Worm (Caenorhabditis elegans) whole organism, L4 larva: ENCODE data around the gene srt-28.

Experiments used
- F37D6.2 ChIP-seq: sonication (generic microtip); optimal IDR thresholded peaks from 2 replicates; lab custom pipeline; 2016; ENCODE audit warnings: mild to moderate bottlenecking, missing genetic modification characterization, missing compliant biosample characterization
- Y75B8A.6 ChIP-seq: fragments of 200-800 bp; sonication (Bioruptor generic); IDR thresholded peaks from 2 replicates; pipeline ENCODE4 v1.3.6; 2022; ENCODE audit warnings: missing genetic modification reagents, missing genetic modification characterization, missing compliant biosample characterization
- aly-2 ChIP-seq: sonication (generic microtip); optimal IDR thresholded peaks from 2 replicates; lab custom pipeline; 2018; ENCODE audit warnings: missing biosample characterization, missing genetic modification characterization
- ama-1 ChIP-seq: fragments of 150-350 bp; optimal IDR thresholded peaks from 2 replicates; lab custom pipeline; 2014; ENCODE audit warnings: inconsistent platforms, mixed read lengths
- daf-19 ChIP-seq: fragments of 200-800 bp; sonication (Bioruptor generic); conservative IDR thresholded peaks from 2 replicates; pipeline ENCODE4 v1.3.6; 2022; ENCODE audit warnings: missing genetic modification characterization, missing compliant biosample characterization
- dmd-8 ChIP-seq: fragments of 200-800 bp; sonication (Bioruptor generic); IDR thresholded peaks from 2 replicates; pipeline ENCODE4 v1.3.6; 2022; ENCODE audit warnings: missing genetic modification characterization, missing compliant biosample characterization
- dve-1 ChIP-seq: sonication (generic microtip); optimal IDR thresholded peaks from 2 replicates; lab custom pipeline; 2017; ENCODE audit warnings: antibody characterized with exemption, mild to moderate bottlenecking, missing genetic modification characterization, missing compliant biosample characterization; ENCODE audit not compliant: insufficient read depth
- hlh-30 ChIP-seq: sonication (generic microtip); optimal IDR thresholded peaks from 2 replicates; lab custom pipeline; 2017; ENCODE audit warnings: antibody characterized with exemption, mild to moderate bottlenecking, missing genetic modification characterization, missing compliant biosample characterization; ENCODE audit not compliant: insufficient read depth
- hmg-1.1 ChIP-seq: fragments of 200-800 bp; sonication (Bioruptor generic); IDR thresholded peaks from 2 replicates; pipeline ENCODE4 v1.3.6; 2022; ENCODE audit warnings: missing genetic modification reagents, missing genetic modification characterization, missing compliant biosample characterization
- lir-3 ChIP-seq: sonication (generic microtip); optimal IDR thresholded peaks from 2 replicates; lab custom pipeline; 2016; ENCODE audit warnings: mild to moderate bottlenecking, missing genetic modification characterization, missing compliant biosample characterization
- nhr-111 ChIP-seq: fragments of 200-800 bp; sonication (Bioruptor generic); optimal IDR thresholded peaks from 2 replicates; lab custom pipeline; 2018; ENCODE audit warnings: mild to moderate bottlenecking, missing genetic modification characterization, missing compliant biosample characterization
- nhr-28 ChIP-seq: fragments of 150-350 bp; optimal IDR thresholded peaks from 2 replicates; lab custom pipeline; 2014; ENCODE audit warnings: missing biosample characterization, missing genetic modification characterization
- snpc-4 ChIP-seq: fragments of 150-350 bp; optimal IDR thresholded peaks from 2 replicates; lab custom pipeline; 2014; ENCODE audit warnings: missing biosample characterization, missing genetic modification characterization
- unc-39 ChIP-seq: sonication (generic microtip); optimal IDR thresholded peaks from 2 replicates; lab custom pipeline; 2017; ENCODE audit warnings: missing biosample characterization, missing genetic modification characterization

ce11 chrV:2761470-2761869, 48.0 kb upstream of the srt-28 start:
- TF ChIP-seq daf-19 (GFP tag; lab: Robert Waterston, UW) (no peak), hmg-1.1 (GFP tag; lab: Robert Waterston, UW) (no peak), dmd-8 (GFP tag; lab: Robert Waterston, UW) (no peak), ama-1 (no peak), aly-2 (tag; lab: Kevin White, UChicago) (no peak), snpc-4 (tag; lab: Kevin White, UChicago) (no peak), F37D6.2 (tag; lab: Kevin White, UChicago) (no peak), lir-3 (tag; lab: Kevin White, UChicago) (no peak), Y75B8A.6 (GFP tag; lab: Robert Waterston, UW) (no peak), hlh-30 (tag; lab: Kevin White, UChicago) (no peak), nhr-111 (GFP tag; lab: Kevin White, UChicago) (no peak), unc-39 (no peak), dve-1 (tag; lab: Kevin White, UChicago) (no peak), nhr-28 (tag; lab: Kevin White, UChicago) (no peak)
